Fruit fly (Drosophila melanogaster) S2 (cell line): ENCODE measurements around the gene Tsp.

Source experiments
- CG8478 ChIP-seq: fragments of >200 bp; optimal IDR thresholded peaks from 2 replicates; lab custom pipeline; 2018
- CTCF ChIP-seq, 2 experiments: fragments of >200 bp; optimal IDR thresholded peaks; 2 replicates each; lab custom pipeline; 2018

DNA sequence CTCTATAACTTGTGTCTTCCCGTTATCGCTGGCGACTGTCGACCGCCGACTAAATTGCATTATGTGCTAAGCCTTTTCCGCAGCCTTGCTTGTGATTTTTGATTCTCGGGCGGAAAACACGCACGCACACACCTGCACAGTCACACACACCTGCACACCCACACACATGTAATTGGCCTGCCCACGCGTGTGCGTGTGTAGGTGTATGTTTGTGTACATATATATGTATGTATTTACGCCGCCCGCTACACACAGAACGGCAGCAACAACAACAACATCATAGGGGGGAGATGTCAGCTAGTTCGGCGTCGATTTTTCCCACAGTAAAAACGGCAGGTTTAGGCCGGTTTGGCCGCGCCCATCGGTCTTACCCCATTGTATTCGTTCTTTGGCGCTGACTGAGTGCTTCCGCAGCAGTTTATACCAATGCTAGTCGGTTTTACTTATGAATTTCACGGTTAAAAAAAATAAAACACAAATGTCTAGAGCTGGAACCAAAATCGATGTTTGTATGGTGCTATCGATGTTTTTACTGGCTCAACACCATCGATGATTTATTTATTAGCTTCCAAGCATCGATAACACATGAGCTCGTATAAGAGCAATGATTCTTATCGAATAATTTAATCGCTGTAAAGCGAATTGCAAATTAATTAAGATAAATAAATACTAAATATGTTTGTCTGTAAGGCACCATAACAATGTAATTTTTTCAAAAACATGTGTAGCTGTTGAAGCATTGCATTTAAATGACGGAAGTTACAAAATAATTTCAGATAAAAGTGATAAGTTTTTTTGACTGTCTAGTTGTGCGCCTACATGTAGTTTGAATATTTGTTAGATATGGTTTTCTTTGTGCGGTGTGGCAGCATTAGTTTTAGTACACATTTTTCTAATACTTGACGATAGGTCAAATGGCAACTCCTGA lies 14.2 kb upstream of the Tsp start, which contains the start of gene homer:
- TF ChIP-seq CG8478 (no peak), CTCF (optimal IDR thresholded peaks at IDR 0.05; lab: Kevin White, UChicago) (no peak)
